Worm (Caenorhabditis elegans) whole organism, young adult: ENCODE measurements around the gene H28G03.2.

Experiments
- K11D2.4 ChIP-seq: fragments of 200-800 bp; sonication (Bioruptor generic); IDR thresholded peaks from 2 replicates; pipeline ENCODE4 v1.3.6; 2022; ENCODE audit warnings: missing genetic modification reagents, missing genetic modification characterization, missing compliant biosample characterization
- ama-1 ChIP-seq, 3 experiments: fragments of 150-350 bp in 1 of 3; sonication (generic microtip) in 2 of 3; optimal IDR thresholded peaks; 2 replicates each; lab custom pipeline; 2014 to 2018; ENCODE audit warnings: missing biosample characterization in 2 of 3, missing genetic modification characterization in 2 of 3, missing genetic modification reagents in 2 of 3
- bed-1 ChIP-seq: fragments of 200-800 bp; sonication (Bioruptor generic); IDR thresholded peaks from 2 replicates; pipeline ENCODE4 v1.3.6; 2022; ENCODE audit warnings: missing genetic modification reagents, missing genetic modification characterization, missing compliant biosample characterization
- ceh-27 ChIP-seq: fragments of 200-800 bp; sonication (Bioruptor generic); optimal IDR thresholded peaks from 2 replicates; lab custom pipeline; 2018; ENCODE audit warnings: mild to moderate bottlenecking, missing genetic modification characterization, moderate library complexity, missing compliant biosample characterization
- die-1 ChIP-seq: sonication (generic microtip); optimal IDR thresholded peaks from 2 replicates; lab custom pipeline; 2016; ENCODE audit warnings: missing genotype, mild to moderate bottlenecking, missing genetic modification characterization, missing compliant biosample characterization
- egrh-3 ChIP-seq: fragments of 200-800 bp; sonication (Bioruptor generic); IDR thresholded peaks from 2 replicates; pipeline ENCODE4 v1.3.6; 2022; ENCODE audit warnings: missing genetic modification reagents, missing genetic modification characterization, missing compliant biosample characterization
- let-607 ChIP-seq, 2 experiments: fragments of 200-800 bp in 1 of 2; sonication (Bioruptor generic) in 1 of 2; sonication (generic microtip) in 1 of 2; optimal IDR thresholded peaks; 2 replicates each; lab custom pipeline; 2016 to 2018; ENCODE audit warnings: mild to moderate bottlenecking in 2 of 2, missing compliant biosample characterization in 2 of 2, missing genetic modification characterization in 2 of 2, moderate library complexity in 2 of 2, missing genotype in 1 of 2
- lin-35 ChIP-seq, 3 experiments: fragments of 150-350 bp in 2 of 3; sonication (generic microtip) in 1 of 3; optimal IDR thresholded peaks; 2 replicates each; lab custom pipeline; 2014 to 2018; ENCODE audit warnings: missing biosample characterization in 3 of 3, missing genetic modification characterization in 3 of 3, missing genetic modification reagents in 3 of 3
- madf-10 ChIP-seq: sonication (generic microtip); optimal IDR thresholded peaks from 2 replicates; lab custom pipeline; 2016; ENCODE audit warnings: mild to moderate bottlenecking, missing genetic modification characterization, missing compliant biosample characterization
- madf-8 ChIP-seq: fragments of 200-800 bp; sonication (Bioruptor generic); conservative IDR thresholded peaks from 2 replicates; pipeline ENCODE4 v1.3.6; 2022; ENCODE audit warnings: missing genetic modification reagents, missing genetic modification characterization, missing compliant biosample characterization
- sea-2 ChIP-seq: fragments of 200-800 bp; sonication (Bioruptor generic); IDR thresholded peaks from 2 replicates; pipeline ENCODE4 v1.3.6; 2022; ENCODE audit warnings: missing genetic modification characterization, missing compliant biosample characterization
- snpc-4 ChIP-seq, 5 experiments: fragments of 150-350 bp in 1 of 5; sonication (generic microtip) in 4 of 5; optimal IDR thresholded peaks; 2 replicates each; lab custom pipeline; 2014 to 2018; ENCODE audit warnings: missing genetic modification characterization in 5 of 5, missing biosample characterization in 3 of 5, antibody characterized with exemption in 2 of 5, mild to moderate bottlenecking in 2 of 5, missing compliant biosample characterization in 2 of 5, missing genotype in 2 of 5, moderate library complexity in 2 of 5, missing genetic modification reagents in 1 of 5
- unc-62 ChIP-seq: fragments of 150-350 bp; optimal IDR thresholded peaks from 2 replicates; lab custom pipeline; 2014; ENCODE audit warnings: missing biosample characterization, missing genetic modification reagents, missing genetic modification characterization
- ztf-22 ChIP-seq: fragments of 200-800 bp; sonication (Bioruptor generic); optimal IDR thresholded peaks from 2 replicates; lab custom pipeline; 2018; ENCODE audit warnings: mild to moderate bottlenecking, missing genetic modification characterization, moderate library complexity, missing compliant biosample characterization

ce11 chrX:5255320-5255719 is 49.8 kb downstream of the H28G03.2 start:
- TF ChIP-seq ama-1 (optimal IDR thresholded peaks at IDR 0.05; lab: Kevin White, UChicago) (no peak), ama-1 (GFP tag; optimal IDR thresholded peaks at IDR 0.05; lab: Kevin White, UChicago) (no peak), ztf-22 (GFP tag; lab: Kevin White, UChicago) (no peak), egrh-3 (GFP tag; lab: Robert Waterston, UW) (no peak), unc-62 (GFP tag; lab: Kevin White, UChicago) (no peak), lin-35 (GFP tag; optimal IDR thresholded peaks at IDR 0.05; lab: Kevin White, UChicago) (no peak), die-1 (no peak), ceh-27 (GFP tag; lab: Kevin White, UChicago) (no peak), K11D2.4 (GFP tag; lab: Robert Waterston, UW) (no peak), bed-1 (no peak), let-607 (tag; optimal IDR thresholded peaks at IDR 0.05; lab: Kevin White, UChicago) (no peak), madf-10 (tag; lab: Kevin White, UChicago) (no peak), snpc-4 (GFP tag; optimal IDR thresholded peaks at IDR 0.05; lab: Kevin White, UChicago) (no peak), snpc-4 (tag; optimal IDR thresholded peaks at IDR 0.05; lab: Kevin White, UChicago) (no peak), madf-8 (no peak), sea-2 (GFP tag; lab: Robert Waterston, UW) (no peak)
